Worm (Caenorhabditis elegans) whole organism, midembryonic: ENCODE measurements around the gene athp-2.

Experiments used
- T22C8.4 ChIP-seq: fragments of 200-800 bp; sonication (Bioruptor generic); IDR thresholded peaks from 2 replicates; pipeline ENCODE4 v1.3.6; 2022; ENCODE audit warnings: missing genetic modification characterization, missing compliant biosample characterization
- flt-1 ChIP-seq: fragments of 200-800 bp; sonication (Bioruptor generic); IDR thresholded peaks from 2 replicates; pipeline ENCODE4 v1.3.6; 2022; ENCODE audit warnings: missing genetic modification characterization, missing compliant biosample characterization
- klf-2 ChIP-seq: fragments of 200-800 bp; sonication (Bioruptor generic); conservative IDR thresholded peaks from 2 replicates; pipeline ENCODE4 v1.3.6; 2022; ENCODE audit warnings: missing genetic modification reagents, missing genetic modification characterization, missing compliant biosample characterization
- med-1 ChIP-seq: sonication (generic microtip); optimal IDR thresholded peaks from 2 replicates; lab custom pipeline; 2017; ENCODE audit warnings: missing genetic modification characterization, mild to moderate bottlenecking, missing compliant biosample characterization, antibody characterized with exemption, missing genetic modification reagents; ENCODE audit not compliant: insufficient read depth
- ref-1 ChIP-seq: fragments of 200-800 bp; sonication (Bioruptor generic); conservative IDR thresholded peaks from 2 replicates; pipeline ENCODE4 v1.3.6; 2022; ENCODE audit warnings: missing genetic modification reagents, missing genetic modification characterization, missing compliant biosample characterization
- tab-1 ChIP-seq: fragments of 200-800 bp; sonication (Bioruptor generic); IDR thresholded peaks from 2 replicates; pipeline ENCODE4 v1.3.6; 2022; ENCODE audit warnings: missing genetic modification characterization, missing compliant biosample characterization
- ztf-23 ChIP-seq: fragments of 200-800 bp; sonication (Bioruptor generic); IDR thresholded peaks from 2 replicates; pipeline ENCODE4 v1.3.6; 2022; ENCODE audit warnings: missing genetic modification reagents, missing genetic modification characterization, missing compliant biosample characterization
- ztf-29 ChIP-seq: fragments of 200-800 bp; sonication (Bioruptor generic); IDR thresholded peaks from 2 replicates; pipeline ENCODE4 v1.3.6; 2022; ENCODE audit warnings: missing genetic modification reagents, missing genetic modification characterization, missing compliant biosample characterization

DNA sequence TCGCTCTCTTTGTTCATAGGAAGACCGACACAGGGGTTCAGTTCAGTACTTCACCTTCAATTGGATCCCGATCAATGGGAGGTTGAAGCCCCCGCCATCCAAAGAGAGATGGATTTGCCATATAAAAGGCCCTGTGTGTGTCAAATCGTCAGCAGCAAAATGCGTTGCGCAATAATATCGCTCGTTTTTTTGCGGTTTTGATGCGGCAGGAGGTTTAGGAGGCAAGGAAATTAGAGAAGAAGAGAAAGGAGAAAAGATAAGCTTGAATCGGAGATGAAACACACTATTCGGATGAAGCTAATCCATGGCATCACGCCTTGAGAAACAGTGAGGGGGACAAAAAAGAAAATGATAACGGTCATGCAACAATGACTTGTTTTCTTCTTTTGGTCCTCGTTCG is 54.5 kb downstream of the athp-2 start:
- TF ChIP-seq ref-1 (GFP tag; lab: Robert Waterston, UW): no peak
- no peak for TF ChIP-seq flt-1 (GFP tag; lab: Robert Waterston, UW)
- no peak for TF ChIP-seq ztf-23 (GFP tag; lab: Robert Waterston, UW)
- no peak for TF ChIP-seq tab-1 (GFP tag; lab: Robert Waterston, UW)
- no peak for TF ChIP-seq T22C8.4 (GFP tag; lab: Robert Waterston, UW)
- no peak for TF ChIP-seq klf-2 (GFP tag; lab: Robert Waterston, UW)
- no peak for TF ChIP-seq ztf-29
- TF ChIP-seq med-1: no peak
